Worm (Caenorhabditis elegans): ENCODE results near the gene zip-9.

- TF ChIP-seq tbx-11 (GFP tag; IDR thresholded peaks at IDR 0.05) = no peak
- no peak for TF ChIP-seq tra-4 (tag; optimal IDR thresholded peaks at IDR 0.05)
- no peak for TF ChIP-seq tbx-37 (GFP tag; conservative IDR thresholded peaks at IDR 0.05)
- TF ChIP-seq ama-1 (optimal IDR thresholded peaks at IDR 0.05) = no peak
- TF ChIP-seq ceh-36 (tag; optimal IDR thresholded peaks at IDR 0.05) = no peak
- TF ChIP-seq aly-1 (tag; optimal IDR thresholded peaks at IDR 0.05) = no peak
These were observed 12.6 kb downstream of the zip-9 start, which contains the start of gene F17C11.6 for ce11 chrV:10954832-10955231.
